Fruit fly (Drosophila melanogaster) whole organism, embryonic: ENCODE results near the gene anchor.

Experiments
- CG10321 ChIP-seq: fragments of 200-800 bp; sonication (Bioruptor generic); IDR thresholded peaks from 2 replicates; pipeline ENCODE4 v1.3.6; 2022; ENCODE audit warnings: missing biosample characterization, missing genetic modification characterization
- CG11723 ChIP-seq: fragments of 200-800 bp; sonication (Bioruptor generic); optimal IDR thresholded peaks from 2 replicates; lab custom pipeline; 2017; ENCODE audit warnings: missing biosample characterization, mild to moderate bottlenecking, missing genetic modification characterization
- CG12299 ChIP-seq: fragments of 200-800 bp; sonication (Bioruptor generic); optimal IDR thresholded peaks from 2 replicates; lab custom pipeline; 2018; ENCODE audit warnings: missing biosample characterization, mild to moderate bottlenecking, missing genetic modification characterization
- CG12391 ChIP-seq: fragments of 200-800 bp; sonication (Bioruptor generic); optimal IDR thresholded peaks from 3 replicates; lab custom pipeline; 2018; ENCODE audit warnings: missing biosample characterization, mild to moderate bottlenecking, missing genetic modification characterization, moderate library complexity
- CG13287 ChIP-seq: fragments of 200-800 bp; sonication (Bioruptor generic); IDR thresholded peaks from 2 replicates; pipeline ENCODE4 v1.3.6; 2022; ENCODE audit warnings: missing biosample characterization, missing genetic modification characterization; ENCODE audit not compliant: partially characterized antibody
- CG13894 ChIP-seq: fragments of 200-800 bp; sonication (Bioruptor generic); optimal IDR thresholded peaks from 3 replicates; lab custom pipeline; 2018; ENCODE audit warnings: missing biosample characterization, mild to moderate bottlenecking, missing genetic modification characterization, moderate library complexity
- CG15011 ChIP-seq: fragments of 200-800 bp; sonication (Bioruptor generic); optimal IDR thresholded peaks from 3 replicates; lab custom pipeline; 2018; ENCODE audit warnings: missing biosample characterization, mild to moderate bottlenecking, missing genetic modification characterization
- CG17328 ChIP-seq: fragments of 200-800 bp; sonication (Bioruptor generic); IDR thresholded peaks from 2 replicates; pipeline ENCODE4 v1.3.6; 2022; ENCODE audit warnings: missing biosample characterization, missing genetic modification characterization
- CG30431 ChIP-seq: fragments of 200-800 bp; sonication (Bioruptor generic); optimal IDR thresholded peaks from 2 replicates; lab custom pipeline; 2017; ENCODE audit warnings: missing biosample characterization, missing genetic modification characterization
- CG33557 ChIP-seq: fragments of 200-800 bp; sonication (Bioruptor generic); optimal IDR thresholded peaks from 2 replicates; lab custom pipeline; 2019; ENCODE audit warnings: missing biosample characterization, mild to moderate bottlenecking, missing genetic modification characterization, moderate library complexity
- CG34376 ChIP-seq: fragments of 200-800 bp; sonication (Bioruptor generic); optimal IDR thresholded peaks from 2 replicates; lab custom pipeline; 2018; ENCODE audit warnings: missing biosample characterization, mild to moderate bottlenecking, missing genetic modification characterization
- CG3726 ChIP-seq: fragments of 200-800 bp; sonication (Bioruptor generic); IDR thresholded peaks from 3 replicates; pipeline ENCODE4, ENCODE4 v1.3.6; 2022; ENCODE audit warnings: missing biosample characterization, missing genetic modification characterization
- CG6175 ChIP-seq: fragments of 200-800 bp; sonication (Bioruptor generic); IDR thresholded peaks from 3 replicates; pipeline ENCODE4 v1.3.6; 2022; ENCODE audit warnings: missing biosample characterization, missing genetic modification characterization
- CG6689 ChIP-seq: fragments of 200-800 bp; sonication (Bioruptor generic); IDR thresholded peaks from 2 replicates; pipeline ENCODE4 v1.3.6; 2022; ENCODE audit warnings: missing biosample characterization, missing genetic modification characterization
- Camta ChIP-seq: fragments of 200-800 bp; sonication (Bioruptor generic); optimal IDR thresholded peaks from 2 replicates; lab custom pipeline; 2016; ENCODE audit warnings: missing biosample characterization, missing genetic modification characterization
- Deaf1 ChIP-seq: fragments of 200-800 bp; optimal IDR thresholded peaks from 3 replicates; lab custom pipeline; 2019; ENCODE audit warnings: missing biosample characterization, mild to moderate bottlenecking, missing genetic modification characterization, moderate library complexity
- Doc2 ChIP-seq: fragments of 200-800 bp; sonication (Bioruptor generic); IDR thresholded peaks from 2 replicates; pipeline ENCODE4 v1.3.6; 2022; ENCODE audit warnings: missing biosample characterization, missing genetic modification characterization
- Drgx ChIP-seq: fragments of 200-800 bp; sonication (Bioruptor generic); IDR thresholded peaks from 2 replicates; pipeline ENCODE4 v1.3.6; 2022; ENCODE audit warnings: missing biosample characterization, missing genetic modification characterization
- Eip74EF ChIP-seq, 2 experiments: fragments of 200-800 bp in 1 of 2; fragments of >200 bp in 1 of 2; sonication (Bioruptor generic) in 1 of 2; optimal IDR thresholded peaks; 2 replicates each; lab custom pipeline; 2017 to 2019; ENCODE audit warnings: missing biosample characterization in 2 of 2, missing genetic modification characterization in 2 of 2, mild to moderate bottlenecking in 1 of 2, moderate library complexity in 1 of 2
- Lhr ChIP-seq: fragments of 200-800 bp; sonication (Bioruptor generic); optimal IDR thresholded peaks from 3 replicates; lab custom pipeline; 2017; ENCODE audit warnings: mild to moderate bottlenecking, missing biosample characterization, missing genetic modification reagents, missing genetic modification characterization
- Med ChIP-seq: fragments of 200-800 bp; sonication (Bioruptor generic); peaks from one replicate; lab custom pipeline; 2016; ENCODE audit warnings: missing biosample characterization, missing genetic modification characterization, mild to moderate bottlenecking, inconsistent platforms, moderate library complexity
- Mrtf ChIP-seq: fragments of 200-800 bp; sonication (Bioruptor generic); IDR thresholded peaks from 3 replicates; pipeline ENCODE4 v1.3.6; 2022; ENCODE audit warnings: missing biosample characterization, missing genetic modification characterization
- Oaz ChIP-seq: fragments of 200-800 bp; sonication (Bioruptor generic); IDR thresholded peaks from 2 replicates; pipeline ENCODE4 v1.3.6; 2022; ENCODE audit warnings: missing biosample characterization, missing genetic modification characterization
- Usf ChIP-seq: fragments of 200-800 bp; sonication (Bioruptor generic); optimal IDR thresholded peaks from 2 replicates; lab custom pipeline; 2017; ENCODE audit warnings: missing genotype, missing biosample characterization, missing genetic modification characterization
- ara ChIP-seq: fragments of 200-800 bp; sonication (Bioruptor generic); IDR thresholded peaks from 2 replicates; pipeline ENCODE4 v1.3.6; 2022; ENCODE audit warnings: missing biosample characterization, missing genetic modification characterization
- ase ChIP-seq: fragments of 200-800 bp; sonication (Bioruptor generic); IDR thresholded peaks from 3 replicates; pipeline ENCODE4 v1.3.6; 2022; ENCODE audit warnings: missing biosample characterization, missing genetic modification characterization
- ato ChIP-seq: fragments of 200-800 bp; sonication (Bioruptor generic); IDR thresholded peaks from 2 replicates; pipeline ENCODE4 v1.3.6; 2022; ENCODE audit warnings: missing biosample characterization, missing genetic modification characterization; ENCODE audit not compliant: partially characterized antibody
- crc ChIP-seq: fragments of 200-800 bp; sonication (Bioruptor generic); optimal IDR thresholded peaks from 2 replicates; lab custom pipeline; 2016; ENCODE audit warnings: missing biosample characterization, missing genetic modification characterization
- fru ChIP-seq: fragments of >200 bp; optimal IDR thresholded peaks from 2 replicates; lab custom pipeline; 2017
- gce ChIP-seq: fragments of 200-800 bp; sonication (Bioruptor generic); IDR thresholded peaks from 3 replicates; pipeline ENCODE4 v1.3.6; 2022; ENCODE audit warnings: missing biosample characterization, missing genetic modification characterization
- gsb ChIP-seq: fragments of 200-800 bp; sonication (Bioruptor generic); IDR thresholded peaks from 2 replicates; pipeline ENCODE4 v1.3.6; 2022; ENCODE audit warnings: missing biosample characterization, missing genetic modification characterization
- lmd ChIP-seq: fragments of 200-800 bp; sonication (Bioruptor generic); IDR thresholded peaks from 2 replicates; pipeline ENCODE4 v1.3.6; 2022; ENCODE audit warnings: missing biosample characterization, missing genetic modification characterization
- nom ChIP-seq: fragments of 200-800 bp; sonication (Bioruptor generic); optimal IDR thresholded peaks from 2 replicates; lab custom pipeline; 2017; ENCODE audit warnings: missing biosample characterization, missing genetic modification characterization, mild to moderate bottlenecking, moderate library complexity, missing genetic modification reagents
- psq ChIP-seq: fragments of 200-800 bp; sonication (Bioruptor generic); optimal IDR thresholded peaks from 2 replicates; lab custom pipeline; 2017; ENCODE audit warnings: missing biosample characterization, missing genetic modification characterization
- ranshi ChIP-seq: fragments of 200-800 bp; sonication (Bioruptor generic); IDR thresholded peaks from 2 replicates; pipeline ENCODE4 v1.3.6; 2022; ENCODE audit warnings: missing biosample characterization, missing genetic modification characterization
- scrt ChIP-seq: fragments of 200-800 bp; sonication (Bioruptor generic); optimal IDR thresholded peaks from 2 replicates; lab custom pipeline; 2018; ENCODE audit warnings: missing biosample characterization, mild to moderate bottlenecking, missing genetic modification characterization, moderate library complexity
- stc ChIP-seq: fragments of 200-800 bp; sonication (Bioruptor generic); IDR thresholded peaks from 2 replicates; pipeline ENCODE4 v1.3.6; 2022; ENCODE audit warnings: missing biosample characterization, missing genetic modification characterization
- tup ChIP-seq: fragments of 200-800 bp; sonication (Bioruptor generic); optimal IDR thresholded peaks from 2 replicates; lab custom pipeline; 2016; ENCODE audit warnings: missing biosample characterization, mild to moderate bottlenecking, missing genetic modification characterization, moderate library complexity
- vvl ChIP-seq: fragments of 200-800 bp; sonication (Bioruptor generic); IDR thresholded peaks from 2 replicates; pipeline ENCODE4 v1.3.6; 2022; ENCODE audit warnings: missing biosample characterization, missing genetic modification characterization

anchor gene

DNA sequence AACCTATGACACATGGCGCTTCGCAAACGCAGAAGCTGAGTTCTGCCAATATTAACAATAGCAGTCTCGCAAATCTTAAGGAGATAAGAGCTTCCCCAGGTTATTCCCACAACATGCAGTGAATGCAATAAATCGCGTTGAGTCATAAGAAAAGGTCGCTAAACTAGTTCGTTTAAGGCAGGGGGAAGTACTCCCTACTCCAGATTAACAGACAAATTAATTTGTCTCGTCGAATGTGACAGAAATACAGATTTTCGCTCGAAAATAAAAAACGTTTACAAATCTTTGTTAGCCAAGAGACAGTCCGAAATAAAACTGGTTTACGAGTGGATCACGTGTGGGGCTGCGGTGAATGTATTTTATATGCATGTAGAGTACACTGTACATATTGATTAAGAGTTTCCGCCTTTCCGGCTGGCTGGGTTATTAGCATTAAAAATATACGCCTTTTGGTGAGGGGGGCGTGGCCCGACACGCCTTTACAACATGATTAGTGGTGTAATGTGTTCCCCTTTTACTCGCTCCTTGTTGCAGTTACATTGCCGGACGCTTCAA lies 4.0 kb downstream of the anchor start (continued):
- no peak for TF ChIP-seq CG10321 (GFP tag; lab: Robert Waterston, UW)
- no peak for TF ChIP-seq Deaf1 (tag; lab: Kevin White, UChicago)
- no peak for TF ChIP-seq CG33557
- peak in 1 of 2 experiments; percentile 54 for TF ChIP-seq Eip74EF (GFP tag; optimal IDR thresholded peaks at IDR 0.05; lab: Kevin White, UChicago)
- TF ChIP-seq crc, result no peak
- TF ChIP-seq, all 482 proteins: peak for 7

dm6 chr3L:17631247-17631646 lies 9.6 kb downstream of the anchor start:
- TF ChIP-seq fru (lab: Kevin White, UChicago), result no peak
- peak; percentile 51 for TF ChIP-seq nom
- TF ChIP-seq, all 482 proteins: peak for 1

- no peak for TF ChIP-seq CG13894 (tag; lab: Kevin White, UChicago)
- no peak for TF ChIP-seq CG15011 (GFP tag; lab: Kevin White, UChicago)
- TF ChIP-seq vvl (GFP tag; lab: Robert Waterston, UW), result peak; percentile 47; the same call in 1 of the 2 replicates
- no peak for TF ChIP-seq tup (GFP tag; lab: Kevin White, UChicago)
- no peak for TF ChIP-seq CG12391 (tag; lab: Kevin White, UChicago)
- TF ChIP-seq scrt (GFP tag; lab: Kevin White, UChicago), result peak; percentile 52
- TF ChIP-seq CG12299, result no peak
- TF ChIP-seq Oaz (GFP tag; lab: Robert Waterston, UW), result 0 out of 2 replicates have a peak, but pooled peaks have one; percentile 18
- TF ChIP-seq CG6689, result 0 out of 2 replicates have a peak, but pooled peaks have one; percentile 7
- TF ChIP-seq Lhr (GFP tag; lab: Kevin White, UChicago), result no peak
- 0 out of 2 replicates have a peak, but pooled peaks have one; percentile 19 for TF ChIP-seq ato (GFP tag; lab: Robert Waterston, UW)
- TF ChIP-seq lmd (GFP tag; lab: Robert Waterston, UW), result 0 out of 2 replicates have a peak, but pooled peaks have one; percentile 6
- no peak for TF ChIP-seq Usf (GFP tag; lab: Kevin White, UChicago)
- TF ChIP-seq Deaf1 (tag; lab: Kevin White, UChicago), result peak; percentile 93
- 0 out of 2 replicates have a peak, but pooled peaks have one; percentile 19 for TF ChIP-seq ara (GFP tag; lab: Robert Waterston, UW)
- TF ChIP-seq Med (GFP tag; lab: Kevin White, UChicago), result peak; percentile 58
- TF ChIP-seq Drgx (GFP tag; lab: Robert Waterston, UW), result peak; percentile 46; the same call in 1 of the 2 replicates
- 0 out of 3 replicates have a peak, but pooled peaks have one; percentile 4 for TF ChIP-seq gce
- 0 out of 2 replicates have a peak, but pooled peaks have one; percentile 25 for TF ChIP-seq gsb (GFP tag; lab: Robert Waterston, UW)
- TF ChIP-seq CG17328 (GFP tag; lab: Robert Waterston, UW), result 0 out of 2 replicates have a peak, but pooled peaks have one; percentile 9
- 0 out of 3 replicates have a peak, but pooled peaks have one; percentile 48 for TF ChIP-seq CG6175
- 0 out of 2 replicates have a peak, but pooled peaks have one; percentile 28 for TF ChIP-seq stc (GFP tag; lab: Robert Waterston, UW)
- TF ChIP-seq CG11723 (GFP tag; lab: Kevin White, UChicago), result no peak
- TF ChIP-seq ranshi (GFP tag; lab: Robert Waterston, UW), result peak; percentile 35
- no peak for TF ChIP-seq psq (GFP tag; lab: Kevin White, UChicago)
Measured at dm6 chr3L:17633142-17633541, 11.5 kb downstream of the anchor start, which contains the start of gene CG7497. TSS of gene CG7497 (plus strand) at chr3L:17633449.

DNA sequence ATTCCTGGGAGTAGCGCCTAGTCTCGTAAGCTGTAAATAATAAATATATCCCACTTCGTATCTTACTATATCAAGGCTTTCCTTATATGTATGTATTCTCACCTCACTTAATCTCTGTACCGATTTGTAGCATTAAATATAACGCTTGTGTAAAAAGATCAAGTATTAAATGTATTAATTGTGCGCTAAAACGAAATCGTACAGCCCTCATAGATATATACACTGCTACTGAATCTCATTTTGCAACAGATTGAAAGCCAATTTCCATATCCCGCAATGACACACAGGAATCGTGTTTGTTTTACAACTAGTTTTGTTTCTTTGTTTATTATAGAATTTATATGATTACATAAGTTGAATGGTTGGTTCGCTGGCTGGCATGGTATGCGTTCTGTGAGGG lies 16.2 kb downstream of the anchor start:
- TF ChIP-seq CG3726 (GFP tag; lab: Robert Waterston, UW), result no peak
- TF ChIP-seq Lhr (GFP tag; lab: Kevin White, UChicago), result no peak
- no peak for TF ChIP-seq Camta (GFP tag; lab: Kevin White, UChicago)
- no peak for TF ChIP-seq Mrtf
- TF ChIP-seq CG30431 (GFP tag; lab: Kevin White, UChicago), result no peak
- TF ChIP-seq ase (GFP tag; lab: Robert Waterston, UW), result no peak
- TF ChIP-seq CG34376 (GFP tag; lab: Kevin White, UChicago), result no peak
- no peak for TF ChIP-seq CG13287 (GFP tag; lab: Robert Waterston, UW)
- TF ChIP-seq Doc2, result no peak
